Fruit fly (Drosophila melanogaster): Measurements from ENCODE around the gene nSyb.

Gene nSyb

dm6 chr3L:1591692-1592371, 45.7 kb downstream of the nSyb start:
- no peak for TF ChIP-seq Sin3A (optimal IDR thresholded peaks at IDR 0.05)
- TF ChIP-seq ttk (optimal IDR thresholded peaks at IDR 0.05) = no peak
- TF ChIP-seq h (optimal IDR thresholded peaks at IDR 0.05) = no peak
- TF ChIP-seq Myc (optimal IDR thresholded peaks at IDR 0.05) = no peak
- no peak for TF ChIP-seq psq (optimal IDR thresholded peaks at IDR 0.05)
- TF ChIP-seq insv (optimal IDR thresholded peaks at IDR 0.05) = no peak

dm6 chr3L:1590194-1590593, 47.4 kb downstream of the nSyb start:
- TF ChIP-seq Sin3A (optimal IDR thresholded peaks at IDR 0.05) (no peak), insv (optimal IDR thresholded peaks at IDR 0.05) (no peak), psq (optimal IDR thresholded peaks at IDR 0.05) (no peak), h (optimal IDR thresholded peaks at IDR 0.05) (no peak), Myc (optimal IDR thresholded peaks at IDR 0.05) (no peak)

dm6 chr3L:1587140-1587849, 50.3 kb downstream of the nSyb start:
- TF ChIP-seq Myc (optimal IDR thresholded peaks at IDR 0.05) (no peak), ttk (optimal IDR thresholded peaks at IDR 0.05) (no peak), psq (optimal IDR thresholded peaks at IDR 0.05) (no peak), Sin3A (optimal IDR thresholded peaks at IDR 0.05) (no peak), h (optimal IDR thresholded peaks at IDR 0.05) (no peak), insv (optimal IDR thresholded peaks at IDR 0.05) (no peak)

- TF ChIP-seq h (optimal IDR thresholded peaks at IDR 0.05) = no peak
Measured at dm6 chr3L:1586266-1587054, 51.1 kb downstream of the nSyb start.

dm6 chr3L:1584781-1585180, 52.8 kb downstream of the nSyb start:
- TF ChIP-seq ttk (optimal IDR thresholded peaks at IDR 0.05) = no peak
- TF ChIP-seq Myc (optimal IDR thresholded peaks at IDR 0.05) = no peak
- TF ChIP-seq Sin3A (optimal IDR thresholded peaks at IDR 0.05) = no peak
- TF ChIP-seq psq (optimal IDR thresholded peaks at IDR 0.05) = no peak
- TF ChIP-seq insv (optimal IDR thresholded peaks at IDR 0.05) = no peak
- no peak for TF ChIP-seq h (optimal IDR thresholded peaks at IDR 0.05)

dm6 chr3L:1584003-1584402, 53.5 kb downstream of the nSyb start:
- TF ChIP-seq Sin3A (optimal IDR thresholded peaks at IDR 0.05) (no peak), h (optimal IDR thresholded peaks at IDR 0.05) (no peak), Myc (optimal IDR thresholded peaks at IDR 0.05) (no peak), ttk (optimal IDR thresholded peaks at IDR 0.05) (no peak), psq (optimal IDR thresholded peaks at IDR 0.05) (no peak), insv (optimal IDR thresholded peaks at IDR 0.05) (no peak)

- TF ChIP-seq ttk (optimal IDR thresholded peaks at IDR 0.05) = no peak
- TF ChIP-seq h (optimal IDR thresholded peaks at IDR 0.05) = no peak
Measured at dm6 chr3L:1580821-1581220, 56.7 kb downstream of the nSyb start.

Data from Kc167 (cell line).